Fruit fly (Drosophila melanogaster): ENCODE results near the gene CG9331.

DNA sequence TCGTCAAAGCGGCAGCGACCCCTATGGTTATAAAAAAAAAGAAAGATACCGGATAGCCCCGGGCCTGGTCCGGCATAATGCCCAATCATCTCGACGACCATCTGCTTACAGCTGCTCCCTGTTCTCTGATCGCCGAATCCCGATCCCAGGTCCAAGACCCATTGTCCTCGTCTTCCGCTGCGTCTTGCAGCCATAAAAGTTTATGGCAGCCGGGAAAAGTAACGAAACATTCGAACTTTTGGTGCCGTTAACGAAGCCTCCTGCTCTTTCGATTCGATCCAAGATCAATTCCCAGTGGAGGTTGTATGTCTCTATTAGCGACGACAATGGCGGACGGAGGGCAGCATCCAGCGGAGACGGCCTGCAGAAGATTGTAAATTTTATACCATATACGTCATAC, 37.3 kb upstream of the CG9331 start:
- TF ChIP-seq EcR (GFP tag; optimal IDR thresholded peaks at IDR 0.05) (no peak), pan (optimal IDR thresholded peaks at IDR 0.05) (no peak)

Measured in whole organism.